5 worm cellular contexts compared by ENCODE assay signal in the genomic region with DNA sequence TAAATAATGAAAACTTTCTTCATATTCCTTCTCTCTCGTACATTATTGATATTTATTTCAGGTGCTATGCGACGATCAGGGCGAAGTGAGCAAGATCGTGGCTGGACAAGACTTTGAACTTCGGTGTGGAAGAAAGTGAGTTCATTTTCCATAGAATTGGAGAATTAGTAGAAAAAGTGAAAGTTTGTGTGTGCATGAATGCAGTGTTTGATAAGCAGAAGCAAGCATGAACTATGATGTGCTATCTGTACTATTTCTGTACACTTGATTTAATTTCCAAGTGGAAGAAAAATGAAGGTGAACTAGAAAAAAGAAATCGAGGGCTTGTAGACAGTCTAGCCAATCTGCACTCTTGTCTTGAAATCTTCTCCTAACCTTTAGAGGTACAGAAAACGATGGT.
TF ChIP-seq lines count a peak whose summit lies in the region.

No protein-coding gene starts in this region.

TF ChIP-seq in whole organism, L1 larva, 84 proteins besides CTCF, POLR2A, EP300 and RAD21 (continues in another document):
- TF ChIP-seq lin-35 (GFP tag; optimal IDR thresholded peaks at IDR 0.05; lab: Kevin White, UChicago): peak in 1 of 2 experiments; percentile 36
- TF ChIP-seq unc-30 (tag; optimal IDR thresholded peaks at IDR 0.05; lab: Kevin White, UChicago): no peak
- no peak for TF ChIP-seq aly-2 (tag; optimal IDR thresholded peaks at IDR 0.05; lab: Kevin White, UChicago)
- no peak for TF ChIP-seq F16B12.6 (tag; optimal IDR thresholded peaks at IDR 0.05; lab: Kevin White, UChicago)
- TF ChIP-seq lir-3 (tag; optimal IDR thresholded peaks at IDR 0.05; lab: Kevin White, UChicago; ENCODE audit: poor library complexity): no peak
- TF ChIP-seq ceh-88 (GFP tag; IDR thresholded peaks at IDR 0.05; lab: Robert Waterston, UW): no peak
- TF ChIP-seq pag-3 (tag; optimal IDR thresholded peaks at IDR 0.05; lab: Kevin White, UChicago; ENCODE audit: borderline replicate concordance, insufficient read depth): no peak
- TF ChIP-seq lsy-2 (tag; optimal IDR thresholded peaks at IDR 0.05; lab: Kevin White, UChicago): no peak
- TF ChIP-seq elt-3 (tag; optimal IDR thresholded peaks at IDR 0.05; lab: Kevin White, UChicago): no peak
- TF ChIP-seq egl-27 (tag; optimal IDR thresholded peaks at IDR 0.05; lab: Kevin White, UChicago): no peak
- no peak for TF ChIP-seq mef-2 (tag; optimal IDR thresholded peaks at IDR 0.05; lab: Kevin White, UChicago)
- TF ChIP-seq ceh-82 (tag; optimal IDR thresholded peaks at IDR 0.05; lab: Kevin White, UChicago): no peak
- TF ChIP-seq C34B4.2 (tag; optimal IDR thresholded peaks at IDR 0.05; lab: Kevin White, UChicago): no peak
- TF ChIP-seq nhr-71 (tag; optimal IDR thresholded peaks at IDR 0.05; lab: Kevin White, UChicago): peak; percentile 8
- no peak for TF ChIP-seq swsn-7 (tag; optimal IDR thresholded peaks at IDR 0.05; lab: Kevin White, UChicago)
- TF ChIP-seq efl-3 (GFP tag; optimal IDR thresholded peaks at IDR 0.05; lab: Kevin White, UChicago): no peak
- no peak for TF ChIP-seq ama-1 (optimal IDR thresholded peaks at IDR 0.05; lab: Kevin White, UChicago)
- TF ChIP-seq nhr-77 (tag; optimal IDR thresholded peaks at IDR 0.05; lab: Kevin White, UChicago): no peak

TF ChIP-seq in whole organism, L2 larva, 48 proteins besides CTCF, POLR2A, EP300 and RAD21:
- peak; percentile 22 for TF ChIP-seq sma-3 (GFP tag; optimal IDR thresholded peaks at IDR 0.05; lab: Kevin White, UChicago)
- peak; percentile 85 for TF ChIP-seq sma-9 (GFP tag; optimal IDR thresholded peaks at IDR 0.05; lab: Kevin White, UChicago)
- no peak for TF ChIP-seq sma-9 (tag; optimal IDR thresholded peaks at IDR 0.05; lab: Kevin White, UChicago)
- peak; percentile 67 for TF ChIP-seq blmp-1 (tag; optimal IDR thresholded peaks at IDR 0.05; lab: Kevin White, UChicago; ENCODE audit: insufficient read depth)
- peak; percentile 75 for TF ChIP-seq fos-1 (tag; optimal IDR thresholded peaks at IDR 0.05; lab: Kevin White, UChicago)
- no peak for TF ChIP-seq ztf-1 (GFP tag; conservative IDR thresholded peaks at IDR 0.05; lab: Robert Waterston, UW)
- TF ChIP-seq crh-2 (tag; optimal IDR thresholded peaks at IDR 0.05; lab: Kevin White, UChicago): peak; percentile 11
- TF ChIP-seq skn-1 (tag; optimal IDR thresholded peaks at IDR 0.05; lab: Kevin White, UChicago): no peak
TF ChIP-seq in whole organism, L2 larva: peak in this region for 5.

TF ChIP-seq in whole organism, L3 larva, 47 proteins besides CTCF, POLR2A, EP300 and RAD21:
- TF ChIP-seq pha-4 (tag; optimal IDR thresholded peaks at IDR 0.05; lab: Kevin White, UChicago) (peak; percentile 10), ceh-28 (tag; optimal IDR thresholded peaks at IDR 0.05; lab: Kevin White, UChicago) (no peak), lsy-12 (tag; optimal IDR thresholded peaks at IDR 0.05; lab: Kevin White, UChicago) (no peak), nhr-12 (tag; optimal IDR thresholded peaks at IDR 0.05; lab: Kevin White, UChicago) (no peak), fkh-10 (GFP tag; optimal IDR thresholded peaks at IDR 0.05; lab: Kevin White, UChicago) (no peak), pqm-1 (tag; optimal IDR thresholded peaks at IDR 0.05; lab: Kevin White, UChicago) (peak; percentile 74), zag-1 (tag; optimal IDR thresholded peaks at IDR 0.05; lab: Kevin White, UChicago) (no peak), unc-39 (tag; optimal IDR thresholded peaks at IDR 0.05; lab: Kevin White, UChicago) (no peak), elt-2 (tag; optimal IDR thresholded peaks at IDR 0.05; lab: Kevin White, UChicago) (peak; percentile 92)

TF ChIP-seq in whole organism, L4 larva, 104 proteins besides CTCF, POLR2A, EP300 and RAD21 (continues in another document):
- TF ChIP-seq rbr-2 (tag; optimal IDR thresholded peaks at IDR 0.05; lab: Kevin White, UChicago) (no peak), nhr-102 (tag; optimal IDR thresholded peaks at IDR 0.05; lab: Kevin White, UChicago) (peak; percentile 13), nhr-76 (tag; optimal IDR thresholded peaks at IDR 0.05; lab: Kevin White, UChicago) (no peak), arid-1 (GFP tag; conservative IDR thresholded peaks at IDR 0.05; lab: Robert Waterston, UW) (no peak), lim-7 (GFP tag; IDR thresholded peaks at IDR 0.05; lab: Robert Waterston, UW) (no peak), dmd-6 (GFP tag; IDR thresholded peaks at IDR 0.05; lab: Robert Waterston, UW) (peak; percentile 91), snpc-1.2 (GFP tag; IDR thresholded peaks at IDR 0.05; lab: Robert Waterston, UW) (no peak), hif-1 (tag; optimal IDR thresholded peaks at IDR 0.05; lab: Kevin White, UChicago) (no peak), aly-2 (tag; optimal IDR thresholded peaks at IDR 0.05; lab: Kevin White, UChicago) (no peak), ceh-32 (tag; optimal IDR thresholded peaks at IDR 0.05; lab: Kevin White, UChicago; ENCODE audit: poor library complexity) (no peak), ces-1 (GFP tag; optimal IDR thresholded peaks at IDR 0.05; lab: Kevin White, UChicago) (no peak), Y5F2A.4 (GFP tag; optimal IDR thresholded peaks at IDR 0.05; lab: Kevin White, UChicago) (no peak), F49E8.2 (tag; optimal IDR thresholded peaks at IDR 0.05; lab: Kevin White, UChicago; ENCODE audit: borderline replicate concordance) (no peak), madf-9 (GFP tag; conservative IDR thresholded peaks at IDR 0.05; lab: Robert Waterston, UW) (no peak), hmg-1.1 (GFP tag; IDR thresholded peaks at IDR 0.05; lab: Robert Waterston, UW) (no peak), egl-27 (tag; optimal IDR thresholded peaks at IDR 0.05; lab: Kevin White, UChicago) (no peak), jun-1 (tag; optimal IDR thresholded peaks at IDR 0.05; lab: Kevin White, UChicago) (no peak), pha-4 (GFP tag; IDR thresholded peaks at IDR 0.05; lab: Robert Waterston, UW) (no peak), pha-4 (tag; optimal IDR thresholded peaks at IDR 0.05; lab: Kevin White, UChicago) (no peak), gei-8 (GFP tag; optimal IDR thresholded peaks at IDR 0.05; lab: Kevin White, UChicago) (no peak), sdz-12 (GFP tag; optimal IDR thresholded peaks at IDR 0.05; lab: Kevin White, UChicago) (no peak), unc-39 (tag; optimal IDR thresholded peaks at IDR 0.05; lab: Kevin White, UChicago) (no peak), nhr-237 (tag; optimal IDR thresholded peaks at IDR 0.05; lab: Kevin White, UChicago) (no peak), Y48G9A.11 (GFP tag; IDR thresholded peaks at IDR 0.05; lab: Robert Waterston, UW) (no peak), nhr-28 (tag; optimal IDR thresholded peaks at IDR 0.05; lab: Kevin White, UChicago) (peak; percentile 69), fos-1 (tag; optimal IDR thresholded peaks at IDR 0.05; lab: Kevin White, UChicago) (no peak), unc-62 (GFP tag; optimal IDR thresholded peaks at IDR 0.05 in 1 of 2; lab: Kevin White, UChicago) (peak in 1 of 2 experiments; percentile 96), unc-62 (tag; optimal IDR thresholded peaks at IDR 0.05; lab: Kevin White, UChicago) (no peak), zip-2 (tag; optimal IDR thresholded peaks at IDR 0.05; lab: Kevin White, UChicago) (no peak)

TF ChIP-seq in whole organism, young adult, 124 proteins besides CTCF, POLR2A, EP300 and RAD21:
- peak in 1 of 2 experiments; percentile 7 for TF ChIP-seq let-607 (tag; optimal IDR thresholded peaks at IDR 0.05; lab: Kevin White, UChicago)
- TF ChIP-seq him-1 (tag; optimal IDR thresholded peaks at IDR 0.05; lab: Kevin White, UChicago): no peak
- 0 out of 2 replicates have a peak, but pooled peaks have one; percentile 24 for TF ChIP-seq dox-1 (GFP tag; IDR thresholded peaks at IDR 0.05; lab: Robert Waterston, UW)
- TF ChIP-seq nhr-80 (tag; optimal IDR thresholded peaks at IDR 0.05; lab: Kevin White, UChicago): peak; percentile 78
- TF ChIP-seq atf-7 (tag; optimal IDR thresholded peaks at IDR 0.05; lab: Kevin White, UChicago): peak; percentile 40
- TF ChIP-seq nhr-27 (tag; optimal IDR thresholded peaks at IDR 0.05; lab: Kevin White, UChicago): no peak
TF ChIP-seq in whole organism, young adult: peak in this region for 4.
